Fruit fly (Drosophila melanogaster) whole organism, embryonic: ENCODE measurements around the gene Mtl.

Experiments used
- CG10147 ChIP-seq: fragments of 200-800 bp; sonication (Bioruptor generic); optimal IDR thresholded peaks from 2 replicates; lab custom pipeline; 2019; ENCODE audit warnings: missing biosample characterization, mild to moderate bottlenecking, missing genetic modification characterization, moderate library complexity
- CG12219 ChIP-seq: fragments of 200-800 bp; sonication (Bioruptor generic); optimal IDR thresholded peaks from 3 replicates; lab custom pipeline; 2018; ENCODE audit warnings: missing biosample characterization, mild to moderate bottlenecking, missing genetic modification characterization
- CG12769 ChIP-seq: fragments of 200-800 bp; sonication (Bioruptor generic); optimal IDR thresholded peaks from 2 replicates; lab custom pipeline; 2019; ENCODE audit warnings: missing biosample characterization, mild to moderate bottlenecking, missing genetic modification characterization, moderate library complexity
- CG13123 ChIP-seq: fragments of 200-800 bp; sonication (Bioruptor generic); optimal IDR thresholded peaks from 2 replicates; lab custom pipeline; 2016; ENCODE audit warnings: missing biosample characterization, missing genetic modification characterization
- CG15011 ChIP-seq: fragments of 200-800 bp; sonication (Bioruptor generic); optimal IDR thresholded peaks from 3 replicates; lab custom pipeline; 2018; ENCODE audit warnings: missing biosample characterization, mild to moderate bottlenecking, missing genetic modification characterization
- CG15269 ChIP-seq: fragments of 200-800 bp; sonication (Bioruptor generic); optimal IDR thresholded peaks from 2 replicates; lab custom pipeline; 2018; ENCODE audit warnings: missing biosample characterization, mild to moderate bottlenecking, missing genetic modification characterization, moderate library complexity
- CG16779 ChIP-seq: fragments of 200-800 bp; sonication (Bioruptor generic); IDR thresholded peaks from 2 replicates; pipeline ENCODE4 v1.3.6; 2022; ENCODE audit warnings: missing biosample characterization, missing genetic modification characterization
- CG2678 ChIP-seq: fragments of 200-800 bp; sonication (Bioruptor generic); optimal IDR thresholded peaks from 3 replicates; lab custom pipeline; 2019; ENCODE audit warnings: missing biosample characterization, mild to moderate bottlenecking, missing genetic modification characterization, moderate library complexity
- CG33557 ChIP-seq: fragments of 200-800 bp; sonication (Bioruptor generic); optimal IDR thresholded peaks from 2 replicates; lab custom pipeline; 2019; ENCODE audit warnings: missing biosample characterization, mild to moderate bottlenecking, missing genetic modification characterization, moderate library complexity
- CG4360 ChIP-seq: fragments of 200-800 bp; sonication (Bioruptor generic); IDR thresholded peaks from 2 replicates; pipeline ENCODE4 v1.3.6; 2022; ENCODE audit warnings: missing biosample characterization, missing genetic modification characterization
- CG6254 ChIP-seq: fragments of 200-800 bp; sonication (Bioruptor generic); optimal IDR thresholded peaks from 3 replicates; lab custom pipeline; 2017; ENCODE audit warnings: mild to moderate bottlenecking, missing biosample characterization, missing genetic modification reagents, missing genetic modification characterization
- CG7556 ChIP-seq: fragments of 200-800 bp; sonication (Bioruptor generic); optimal IDR thresholded peaks from 2 replicates; lab custom pipeline; 2017; ENCODE audit warnings: missing biosample characterization, mild to moderate bottlenecking, missing genetic modification characterization
- CG8478 ChIP-seq: fragments of >200 bp; optimal IDR thresholded peaks from 2 replicates; lab custom pipeline; 2018
- D ChIP-seq, 2 experiments: fragments of 200-800 bp in 1 of 2; fragments of >200 bp in 1 of 2; sonication (Bioruptor generic) in 1 of 2; optimal IDR thresholded peaks; 2 replicates in 1 of 2; 3 replicates in 1 of 2; lab custom pipeline; 2017; ENCODE audit warnings: mild to moderate bottlenecking in 1 of 2, missing biosample characterization in 1 of 2, missing genetic modification characterization in 1 of 2, missing genetic modification reagents in 1 of 2
- Dad ChIP-seq: fragments of 200-800 bp; sonication (Bioruptor generic); optimal IDR thresholded peaks from 3 replicates; lab custom pipeline; 2016; ENCODE audit warnings: missing biosample characterization, missing genetic modification characterization
- Deaf1 ChIP-seq: fragments of 200-800 bp; optimal IDR thresholded peaks from 3 replicates; lab custom pipeline; 2019; ENCODE audit warnings: missing biosample characterization, mild to moderate bottlenecking, missing genetic modification characterization, moderate library complexity
- Doc2 ChIP-seq: fragments of 200-800 bp; sonication (Bioruptor generic); IDR thresholded peaks from 2 replicates; pipeline ENCODE4 v1.3.6; 2022; ENCODE audit warnings: missing biosample characterization, missing genetic modification characterization
- Gug ChIP-seq: fragments of 200-800 bp; sonication (Bioruptor generic); IDR thresholded peaks from 4 replicates; pipeline ENCODE4 v1.3.6; 2022; ENCODE audit warnings: missing biosample characterization, missing genetic modification characterization
- HLH4C ChIP-seq: fragments of 200-800 bp; sonication (Bioruptor generic); IDR thresholded peaks from 3 replicates; pipeline ENCODE4 v1.3.6; 2022; ENCODE audit warnings: missing biosample characterization, missing genetic modification characterization; ENCODE audit not compliant: partially characterized antibody
- HLH54F ChIP-seq: fragments of 200-800 bp; sonication (Bioruptor generic); optimal IDR thresholded peaks from 3 replicates; lab custom pipeline; 2016; ENCODE audit warnings: missing biosample characterization, missing genetic modification characterization
- HmgD ChIP-seq: fragments of 200-800 bp; sonication (Bioruptor generic); optimal IDR thresholded peaks from 3 replicates; lab custom pipeline; 2016; ENCODE audit warnings: missing biosample characterization, missing genetic modification characterization
- Hr39 ChIP-seq: fragments of >200 bp; optimal IDR thresholded peaks from 2 replicates; lab custom pipeline; 2017
- Lim3 ChIP-seq: fragments of 200-800 bp; sonication (Bioruptor generic); IDR thresholded peaks from 2 replicates; pipeline ENCODE4 v1.3.6; 2022; ENCODE audit warnings: missing biosample characterization, missing genetic modification characterization
- Mad ChIP-seq: fragments of 200-800 bp; sonication (Bioruptor generic); optimal IDR thresholded peaks from 2 replicates; lab custom pipeline; 2016; ENCODE audit warnings: missing biosample characterization, missing genetic modification characterization
- Myb ChIP-seq: fragments of 200-800 bp; sonication (Bioruptor generic); optimal IDR thresholded peaks from 2 replicates; lab custom pipeline; 2016; ENCODE audit warnings: missing biosample characterization, missing genetic modification characterization
- Neu2 ChIP-seq: fragments of 200-800 bp; sonication (Bioruptor generic); optimal IDR thresholded peaks from 3 replicates; lab custom pipeline; 2016; ENCODE audit warnings: missing biosample characterization, missing genetic modification characterization, borderline replicate concordance
- Side ChIP-seq: fragments of 200-800 bp; sonication (Bioruptor generic); optimal IDR thresholded peaks from 2 replicates; lab custom pipeline; 2016; ENCODE audit warnings: missing biosample characterization, missing genetic modification characterization
- TFAM ChIP-seq: fragments of 200-800 bp; sonication (Bioruptor generic); optimal IDR thresholded peaks from 2 replicates; lab custom pipeline; 2017; ENCODE audit warnings: missing biosample characterization, missing genetic modification characterization, inconsistent platforms
- Tbp ChIP-seq: fragments of >200 bp; optimal IDR thresholded peaks from 2 replicates; lab custom pipeline; 2018; ENCODE audit warnings: missing biosample characterization, missing genetic modification characterization
- abd-A ChIP-seq: fragments of 200-800 bp; sonication (Bioruptor generic); optimal IDR thresholded peaks from 3 replicates; lab custom pipeline; 2019; ENCODE audit warnings: missing biosample characterization, mild to moderate bottlenecking, missing genetic modification characterization, moderate library complexity
- ato ChIP-seq: fragments of 200-800 bp; sonication (Bioruptor generic); IDR thresholded peaks from 2 replicates; pipeline ENCODE4 v1.3.6; 2022; ENCODE audit warnings: missing biosample characterization, missing genetic modification characterization; ENCODE audit not compliant: partially characterized antibody
- cas ChIP-seq: fragments of 200-800 bp; sonication (Bioruptor generic); IDR thresholded peaks from 2 replicates; pipeline ENCODE4 v1.3.6; 2022; ENCODE audit warnings: missing biosample characterization, missing genetic modification characterization
- chinmo ChIP-seq: fragments of 200-800 bp; sonication (Bioruptor generic); IDR thresholded peaks from 4 replicates; pipeline ENCODE4 v1.3.6; 2022; ENCODE audit warnings: missing biosample characterization, missing genetic modification characterization; ENCODE audit not compliant: partially characterized antibody
- dm ChIP-seq: fragments of 200-800 bp; sonication (Bioruptor generic); optimal IDR thresholded peaks from 3 replicates; lab custom pipeline; 2016; ENCODE audit warnings: missing biosample characterization, missing genetic modification characterization
- dmrt11E ChIP-seq: fragments of 200-800 bp; sonication (Bioruptor generic); optimal IDR thresholded peaks from 3 replicates; lab custom pipeline; 2018; ENCODE audit warnings: missing biosample characterization, mild to moderate bottlenecking, missing genetic modification characterization, moderate library complexity
- grn ChIP-seq: fragments of 200-800 bp; sonication (Bioruptor generic); optimal IDR thresholded peaks from 3 replicates; lab custom pipeline; 2017; ENCODE audit warnings: missing biosample characterization, missing genetic modification characterization
- ken ChIP-seq: fragments of 200-800 bp; sonication (Bioruptor generic); IDR thresholded peaks from 3 replicates; pipeline ENCODE4 v1.3.6; 2022; ENCODE audit warnings: missing biosample characterization, missing genetic modification characterization
- mld ChIP-seq: fragments of 200-800 bp; sonication (Bioruptor generic); IDR thresholded peaks from 3 replicates; pipeline ENCODE4 v1.3.6; 2022; ENCODE audit warnings: missing biosample characterization, missing genetic modification characterization; ENCODE audit not compliant: partially characterized antibody
- nerfin-1 ChIP-seq: fragments of 200-800 bp; sonication (Bioruptor generic); optimal IDR thresholded peaks from 3 replicates; lab custom pipeline; 2019; ENCODE audit warnings: missing biosample characterization, mild to moderate bottlenecking, missing genetic modification characterization, moderate library complexity
- otp ChIP-seq: fragments of 200-800 bp; sonication (Bioruptor generic); IDR thresholded peaks from 3 replicates; pipeline ENCODE4, ENCODE4 v1.3.6; 2022; ENCODE audit warnings: missing biosample characterization, missing genetic modification characterization
- peb ChIP-seq: fragments of 200-800 bp; sonication (Bioruptor generic); IDR thresholded peaks from 2 replicates; pipeline ENCODE4 v1.3.6; 2022; ENCODE audit warnings: missing biosample characterization, missing genetic modification characterization
- ro ChIP-seq: fragments of 200-800 bp; sonication (Bioruptor generic); IDR thresholded peaks from 2 replicates; pipeline ENCODE4 v1.3.6; 2022; ENCODE audit warnings: missing biosample characterization, missing genetic modification characterization
- schlank ChIP-seq: fragments of 200-800 bp; sonication (Bioruptor generic); optimal IDR thresholded peaks from 2 replicates; lab custom pipeline; 2018; ENCODE audit warnings: missing biosample characterization, mild to moderate bottlenecking, missing genetic modification characterization
- scrt ChIP-seq: fragments of 200-800 bp; sonication (Bioruptor generic); optimal IDR thresholded peaks from 2 replicates; lab custom pipeline; 2018; ENCODE audit warnings: missing biosample characterization, mild to moderate bottlenecking, missing genetic modification characterization, moderate library complexity
- seq ChIP-seq: fragments of 200-800 bp; sonication (Bioruptor generic); IDR thresholded peaks from 2 replicates; pipeline ENCODE4 v1.3.6; 2022; ENCODE audit warnings: missing biosample characterization, missing genetic modification characterization
- sna ChIP-seq: fragments of 200-800 bp; sonication (Bioruptor generic); IDR thresholded peaks from 2 replicates; pipeline ENCODE4 v1.3.6; 2022; ENCODE audit warnings: missing biosample characterization, missing genetic modification characterization; ENCODE audit not compliant: partially characterized antibody
- sob ChIP-seq: fragments of 200-800 bp; sonication (Bioruptor generic); IDR thresholded peaks from 2 replicates; pipeline ENCODE4 v1.3.6; 2022; ENCODE audit warnings: missing biosample characterization, missing genetic modification characterization
- sr ChIP-seq: fragments of 200-800 bp; sonication (Bioruptor generic); IDR thresholded peaks from 3 replicates; pipeline ENCODE4 v1.3.6; 2022; ENCODE audit warnings: missing biosample characterization, missing genetic modification characterization
- tin ChIP-seq: fragments of 200-800 bp; sonication (Bioruptor generic); optimal IDR thresholded peaks from 3 replicates; lab custom pipeline; 2016; ENCODE audit warnings: missing biosample characterization, missing genetic modification characterization
- toy ChIP-seq: fragments of 200-800 bp; sonication (Bioruptor generic); IDR thresholded peaks from 2 replicates; pipeline ENCODE4 v1.3.6; 2022; ENCODE audit warnings: missing biosample characterization, missing genetic modification characterization
- zf30C ChIP-seq: fragments of 200-800 bp; sonication (Bioruptor generic); optimal IDR thresholded peaks from 3 replicates; lab custom pipeline; 2018; ENCODE audit warnings: missing biosample characterization, mild to moderate bottlenecking, missing genetic modification characterization

The Mtl gene

dm6 chr3R:27608000-27608399 is 28.2 kb upstream of the Mtl start (continued):
- TF ChIP-seq HLH4C (GFP tag; lab: Robert Waterston, UW) (peak; percentile 35; the same call in 1 of the 3 replicates), dmrt11E (no peak), HLH54F (no peak), Hr39 (lab: Kevin White, UChicago) (no peak), schlank (tag; lab: Kevin White, UChicago) (no peak), CG10147 (GFP tag; lab: Kevin White, UChicago) (no peak), CG13123 (GFP tag; lab: Kevin White, UChicago) (no peak), Side (GFP tag; lab: Kevin White, UChicago) (no peak), otp (GFP tag; lab: Robert Waterston, UW) (0 out of 3 replicates have a peak, but pooled peaks have one; percentile 15), CG15269 (tag; lab: Kevin White, UChicago) (no peak), CG8478 (no peak), CG33557 (no peak), CG12769 (peak; percentile 66), CG4360 (GFP tag; lab: Robert Waterston, UW) (no peak), scrt (GFP tag; lab: Kevin White, UChicago) (no peak), TFAM (GFP tag; lab: Kevin White, UChicago) (no peak), Myb (no peak), ro (no peak), Lim3 (GFP tag; lab: Robert Waterston, UW) (no peak), CG12219 (GFP tag; lab: Kevin White, UChicago) (no peak), CG15011 (GFP tag; lab: Kevin White, UChicago) (no peak), toy (GFP tag; lab: Robert Waterston, UW) (no peak), CG6254 (GFP tag; lab: Kevin White, UChicago) (no peak), cas (no peak), nerfin-1 (tag; lab: Kevin White, UChicago) (peak; percentile 98), CG2678 (tag; lab: Kevin White, UChicago) (no peak), grn (GFP tag; lab: Kevin White, UChicago) (no peak), sr (GFP tag; lab: Robert Waterston, UW) (0 out of 3 replicates have a peak, but pooled peaks have one; percentile 17), peb (GFP tag; lab: Robert Waterston, UW) (no peak), ken (GFP tag; lab: Robert Waterston, UW) (no peak), D (optimal IDR thresholded peaks at IDR 0.05; lab: Kevin White, UChicago) (no peak), D (GFP tag; optimal IDR thresholded peaks at IDR 0.05; lab: Kevin White, UChicago) (no peak), chinmo (GFP tag; lab: Robert Waterston, UW) (peak; percentile 45; the same call in 1 of the 4 replicates), Dad (GFP tag; lab: Kevin White, UChicago) (no peak), seq (GFP tag; lab: Robert Waterston, UW) (no peak), Deaf1 (tag; lab: Kevin White, UChicago) (peak; percentile 92), abd-A (tag; lab: Kevin White, UChicago) (peak; percentile 49), CG16779 (peak; percentile 70), tin (GFP tag; lab: Kevin White, UChicago) (no peak), dm (GFP tag; lab: Kevin White, UChicago) (peak; percentile 7), zf30C (GFP tag; lab: Kevin White, UChicago) (no peak), Gug (GFP tag; lab: Robert Waterston, UW) (0 out of 4 replicates have a peak, but pooled peaks have one; percentile 7), mld (GFP tag; lab: Robert Waterston, UW) (no peak), sob (GFP tag; lab: Robert Waterston, UW) (no peak), CG7556 (no peak), HmgD (no peak), sna (no peak), ato (GFP tag; lab: Robert Waterston, UW) (peak; percentile 36; the same call in 1 of the 2 replicates), Neu2 (GFP tag; lab: Kevin White, UChicago) (no peak), Doc2 (GFP tag; lab: Robert Waterston, UW) (no peak), Mad (GFP tag; lab: Kevin White, UChicago) (no peak), Tbp (GFP tag; lab: Kevin White, UChicago) (no peak)
